Worm (Caenorhabditis elegans) whole organism, L1 larva: ENCODE measurements around the gene C54D10.4.

Experiments used
- hpl-2 ChIP-seq: fragments of 150-350 bp; optimal IDR thresholded peaks from 2 replicates; lab custom pipeline; 2014; ENCODE audit warnings: missing biosample characterization, missing genetic modification reagents, missing genetic modification characterization
- jun-1 ChIP-seq: fragments of 150-350 bp; optimal IDR thresholded peaks from 2 replicates; lab custom pipeline; 2014; ENCODE audit warnings: missing biosample characterization, missing genetic modification reagents, missing genetic modification characterization
- pqm-1 ChIP-seq: sonication (generic microtip); optimal IDR thresholded peaks from 3 replicates; lab custom pipeline; 2017; ENCODE audit warnings: missing biosample characterization, missing genetic modification characterization
- snpc-4 ChIP-seq: fragments of 150-350 bp; optimal IDR thresholded peaks from 2 replicates; lab custom pipeline; 2014; ENCODE audit warnings: missing biosample characterization, missing genetic modification characterization
- unc-62 ChIP-seq: fragments of 150-350 bp; optimal IDR thresholded peaks from 2 replicates; lab custom pipeline; 2014; ENCODE audit warnings: missing biosample characterization, missing genetic modification reagents, missing genetic modification characterization
- zip-4 ChIP-seq: fragments of 200-800 bp; sonication (Bioruptor generic); optimal IDR thresholded peaks from 2 replicates; lab custom pipeline; 2018; ENCODE audit warnings: mild to moderate bottlenecking, missing genetic modification characterization, moderate library complexity, missing compliant biosample characterization

DNA sequence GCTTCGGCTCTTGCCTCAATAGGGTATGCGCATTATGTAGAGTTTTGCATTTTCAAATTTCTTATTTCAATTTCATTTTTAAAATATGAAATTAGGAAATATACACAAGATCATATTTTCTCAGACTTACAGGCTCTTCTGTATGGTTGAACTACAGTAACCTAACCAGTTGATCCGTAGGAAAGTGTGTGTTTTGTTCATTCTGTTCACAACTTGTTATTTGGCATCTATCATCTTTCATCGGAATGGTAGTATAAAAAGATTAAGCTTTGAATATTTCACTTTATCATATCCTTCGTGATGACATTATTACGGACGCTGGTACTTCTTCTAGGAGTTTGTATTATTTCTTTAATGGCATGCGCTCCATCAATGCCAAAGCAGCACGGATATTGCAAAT, 14.8 kb downstream of the C54D10.4 start, which contains the start of gene K01D12.10:
- TF ChIP-seq pqm-1 (no peak), hpl-2 (GFP tag; lab: Kevin White, UChicago) (no peak), unc-62 (GFP tag; lab: Kevin White, UChicago) (no peak), zip-4 (no peak), snpc-4 (tag; lab: Kevin White, UChicago) (no peak), jun-1 (tag; lab: Kevin White, UChicago) (no peak)
